Fruit fly (Drosophila melanogaster) whole organism, embryonic: ENCODE results near the gene Mkk4.

Source experiments
- Adf1 ChIP-seq: fragments of 200-800 bp; sonication (Bioruptor generic); IDR thresholded peaks from 2 replicates; pipeline ENCODE4 v1.3.6; 2022; ENCODE audit warnings: missing biosample characterization, missing genetic modification characterization
- Atf-2 ChIP-seq: fragments of 200-800 bp; sonication (Bioruptor generic); optimal IDR thresholded peaks from 2 replicates; lab custom pipeline; 2016; ENCODE audit warnings: missing biosample characterization, missing genetic modification characterization
- Bgb ChIP-seq: fragments of 200-800 bp; sonication (Bioruptor generic); IDR thresholded peaks from 2 replicates; pipeline ENCODE4 v1.3.6; 2022; ENCODE audit warnings: missing biosample characterization, missing genetic modification characterization; ENCODE audit not compliant: partially characterized antibody
- Bteb2 ChIP-seq: fragments of 200-800 bp; sonication (Bioruptor generic); optimal IDR thresholded peaks from 2 replicates; lab custom pipeline; 2016; ENCODE audit warnings: missing biosample characterization, missing genetic modification characterization
- CG10366 ChIP-seq: fragments of 200-800 bp; sonication (Bioruptor generic); IDR thresholded peaks from 2 replicates; pipeline ENCODE4 v1.3.6; 2022; ENCODE audit warnings: missing biosample characterization, missing genetic modification characterization
- CG10654 ChIP-seq: fragments of 200-800 bp; sonication (Bioruptor generic); optimal IDR thresholded peaks from 2 replicates; lab custom pipeline; 2016; ENCODE audit warnings: missing biosample characterization, missing genetic modification characterization
- CG10979 ChIP-seq: fragments of 200-800 bp; sonication (Bioruptor generic); optimal IDR thresholded peaks from 2 replicates; lab custom pipeline; 2018; ENCODE audit warnings: missing biosample characterization, mild to moderate bottlenecking, missing genetic modification characterization, moderate library complexity
- CG11696 ChIP-seq: fragments of 200-800 bp; sonication (Bioruptor generic); IDR thresholded peaks from 2 replicates; pipeline ENCODE4 v1.3.6; 2022; ENCODE audit warnings: missing biosample characterization, missing genetic modification characterization
- CG12391 ChIP-seq: fragments of 200-800 bp; sonication (Bioruptor generic); optimal IDR thresholded peaks from 3 replicates; lab custom pipeline; 2018; ENCODE audit warnings: missing biosample characterization, mild to moderate bottlenecking, missing genetic modification characterization, moderate library complexity
- CG17186 ChIP-seq: fragments of 200-800 bp; sonication (Bioruptor generic); optimal IDR thresholded peaks from 3 replicates; lab custom pipeline; 2017; ENCODE audit warnings: missing biosample characterization, missing genetic modification reagents, missing genetic modification characterization
- CG17829 ChIP-seq: fragments of 200-800 bp; optimal IDR thresholded peaks from 2 replicates; lab custom pipeline; 2019; ENCODE audit warnings: missing biosample characterization, mild to moderate bottlenecking, missing genetic modification characterization, moderate library complexity
- CG1832 ChIP-seq: fragments of 200-800 bp; sonication (Bioruptor generic); optimal IDR thresholded peaks from 2 replicates; lab custom pipeline; 2017; ENCODE audit warnings: missing biosample characterization, mild to moderate bottlenecking, missing genetic modification characterization, inconsistent platforms
- CG2678 ChIP-seq: fragments of 200-800 bp; sonication (Bioruptor generic); optimal IDR thresholded peaks from 3 replicates; lab custom pipeline; 2019; ENCODE audit warnings: missing biosample characterization, mild to moderate bottlenecking, missing genetic modification characterization, moderate library complexity
- CG2889 ChIP-seq: fragments of 200-800 bp; sonication (Bioruptor generic); IDR thresholded peaks from 3 replicates; pipeline ENCODE4 v1.3.6; 2022; ENCODE audit warnings: missing biosample characterization, missing genetic modification characterization
- CG30403 ChIP-seq: fragments of 200-800 bp; sonication (Bioruptor generic); optimal IDR thresholded peaks from 3 replicates; lab custom pipeline; 2016; ENCODE audit warnings: missing biosample characterization, missing genetic modification characterization
- CG3407 ChIP-seq: fragments of 200-800 bp; sonication (Bioruptor generic); optimal IDR thresholded peaks from 2 replicates; lab custom pipeline; 2018; ENCODE audit warnings: missing biosample characterization, mild to moderate bottlenecking, missing genetic modification characterization
- CG4424 ChIP-seq: fragments of 200-800 bp; sonication (Bioruptor generic); optimal IDR thresholded peaks from 3 replicates; lab custom pipeline; 2016; ENCODE audit warnings: missing biosample characterization, missing genetic modification characterization
- CG4617 ChIP-seq: fragments of 200-800 bp; sonication (Bioruptor generic); optimal IDR thresholded peaks from 3 replicates; lab custom pipeline; 2016; ENCODE audit warnings: missing biosample characterization, missing genetic modification characterization, borderline replicate concordance
- CG6689 ChIP-seq: fragments of 200-800 bp; sonication (Bioruptor generic); IDR thresholded peaks from 2 replicates; pipeline ENCODE4 v1.3.6; 2022; ENCODE audit warnings: missing biosample characterization, missing genetic modification characterization
- CG7745 ChIP-seq: fragments of 200-800 bp; sonication (Bioruptor generic); optimal IDR thresholded peaks from 2 replicates; lab custom pipeline; 2018; ENCODE audit warnings: missing biosample characterization, mild to moderate bottlenecking, missing genetic modification characterization, moderate library complexity
- CG7987 ChIP-seq: fragments of 200-800 bp; sonication (Bioruptor generic); optimal IDR thresholded peaks from 2 replicates; lab custom pipeline; 2018; ENCODE audit warnings: missing biosample characterization, mild to moderate bottlenecking, missing genetic modification characterization, moderate library complexity
- CG8359 ChIP-seq: fragments of 200-800 bp; sonication (Bioruptor generic); optimal IDR thresholded peaks from 2 replicates; lab custom pipeline; 2017; ENCODE audit warnings: missing biosample characterization, mild to moderate bottlenecking, missing genetic modification characterization, borderline replicate concordance
- CG9727 ChIP-seq: fragments of 200-800 bp; sonication (Bioruptor generic); optimal IDR thresholded peaks from 3 replicates; lab custom pipeline; 2017; ENCODE audit warnings: missing biosample characterization, mild to moderate bottlenecking, missing genetic modification characterization
- Dek ChIP-seq: fragments of 200-800 bp; sonication (Bioruptor generic); optimal IDR thresholded peaks from 3 replicates; lab custom pipeline; 2019; ENCODE audit warnings: missing biosample characterization, mild to moderate bottlenecking, missing genetic modification characterization, moderate library complexity
- Dref ChIP-seq: fragments of 200-800 bp; sonication (Bioruptor generic); IDR thresholded peaks from 2 replicates; pipeline ENCODE4 v1.3.6; 2022; ENCODE audit warnings: missing biosample characterization, missing genetic modification characterization
- Elba2 ChIP-seq: fragments of 200-800 bp; sonication (Bioruptor generic); optimal IDR thresholded peaks from 3 replicates; lab custom pipeline; 2016; ENCODE audit warnings: missing biosample characterization, missing genetic modification characterization
- HLH3B ChIP-seq: fragments of 200-800 bp; sonication (Bioruptor generic); IDR thresholded peaks from 2 replicates; pipeline ENCODE4 v1.3.6; 2022; ENCODE audit warnings: missing biosample characterization, missing genetic modification characterization
- HmgD ChIP-seq: fragments of 200-800 bp; sonication (Bioruptor generic); optimal IDR thresholded peaks from 3 replicates; lab custom pipeline; 2016; ENCODE audit warnings: missing biosample characterization, missing genetic modification characterization
- Jarid2 ChIP-seq: fragments of 200-800 bp; sonication (Bioruptor generic); optimal IDR thresholded peaks from 3 replicates; lab custom pipeline; 2017; ENCODE audit warnings: mild to moderate bottlenecking, missing biosample characterization, missing genetic modification reagents, missing genetic modification characterization
- Med ChIP-seq: fragments of 200-800 bp; sonication (Bioruptor generic); peaks from one replicate; lab custom pipeline; 2016; ENCODE audit warnings: missing biosample characterization, missing genetic modification characterization, mild to moderate bottlenecking, inconsistent platforms, moderate library complexity
- Mrtf ChIP-seq: fragments of 200-800 bp; sonication (Bioruptor generic); IDR thresholded peaks from 3 replicates; pipeline ENCODE4 v1.3.6; 2022; ENCODE audit warnings: missing biosample characterization, missing genetic modification characterization
- NfI ChIP-seq: fragments of 200-800 bp; sonication (Bioruptor generic); optimal IDR thresholded peaks from 3 replicates; lab custom pipeline; 2018; ENCODE audit warnings: missing biosample characterization, mild to moderate bottlenecking, missing genetic modification characterization, moderate library complexity
- Ptx1 ChIP-seq: fragments of 200-800 bp; sonication (Bioruptor generic); IDR thresholded peaks from 2 replicates; pipeline ENCODE4 v1.3.6; 2022; ENCODE audit warnings: missing biosample characterization, missing genetic modification characterization
- Scr ChIP-seq: fragments of 200-800 bp; sonication (Bioruptor generic); IDR thresholded peaks from 2 replicates; pipeline ENCODE4 v1.3.6; 2022; ENCODE audit warnings: missing biosample characterization, missing genetic modification characterization; ENCODE audit not compliant: partially characterized antibody
- Xrp1 ChIP-seq: fragments of 200-800 bp; sonication (Bioruptor generic); IDR thresholded peaks from 2 replicates; pipeline ENCODE4 v1.3.6; 2022; ENCODE audit warnings: missing biosample characterization, missing genetic modification characterization
- br ChIP-seq: fragments of >200 bp; optimal IDR thresholded peaks from 2 replicates; lab custom pipeline; 2017
- chif ChIP-seq, 2 experiments: fragments of 200-800 bp; sonication (Bioruptor generic); optimal IDR thresholded peaks; 3 replicates each; lab custom pipeline; 2016; ENCODE audit warnings: missing biosample characterization in 2 of 2, missing genetic modification characterization in 2 of 2
- crol ChIP-seq: fragments of 200-800 bp; sonication (Bioruptor generic); IDR thresholded peaks from 2 replicates; pipeline ENCODE4 v1.3.6; 2022; ENCODE audit warnings: missing biosample characterization, missing genetic modification characterization
- emc ChIP-seq: fragments of 200-800 bp; sonication (Bioruptor generic); optimal IDR thresholded peaks from 2 replicates; lab custom pipeline; 2016; ENCODE audit warnings: missing biosample characterization, missing genetic modification characterization
- en ChIP-seq: fragments of 200-800 bp; sonication (Bioruptor generic); optimal IDR thresholded peaks from 2 replicates; lab custom pipeline; 2016; ENCODE audit warnings: missing biosample characterization, missing genetic modification characterization
- lilli ChIP-seq: fragments of 200-800 bp; sonication (Bioruptor generic); optimal IDR thresholded peaks from 3 replicates; lab custom pipeline; 2016; ENCODE audit warnings: missing biosample characterization, missing genetic modification characterization
- lola ChIP-seq, 3 experiments: fragments of >200 bp in 2 of 3; fragments of 200-800 bp in 1 of 3; sonication (Bioruptor generic) in 1 of 3; optimal IDR thresholded peaks; 2 replicates each; lab custom pipeline; 2017 to 2019; ENCODE audit warnings: missing biosample characterization in 3 of 3, missing genetic modification characterization in 3 of 3, mild to moderate bottlenecking in 1 of 3, moderate library complexity in 1 of 3
- pb ChIP-seq: fragments of 200-800 bp; sonication (Bioruptor generic); optimal IDR thresholded peaks from 3 replicates; lab custom pipeline; 2016; ENCODE audit warnings: missing biosample characterization, missing genetic modification characterization
- schlank ChIP-seq: fragments of 200-800 bp; sonication (Bioruptor generic); optimal IDR thresholded peaks from 2 replicates; lab custom pipeline; 2018; ENCODE audit warnings: missing biosample characterization, mild to moderate bottlenecking, missing genetic modification characterization
- sd ChIP-seq: fragments of 200-800 bp; sonication (Bioruptor generic); optimal IDR thresholded peaks from 3 replicates; lab custom pipeline; 2018; ENCODE audit warnings: missing biosample characterization, mild to moderate bottlenecking, missing genetic modification characterization, moderate library complexity
- sisA ChIP-seq: fragments of 200-800 bp; sonication (Bioruptor generic); IDR thresholded peaks from 2 replicates; pipeline ENCODE4 v1.3.6; 2022; ENCODE audit warnings: missing biosample characterization, missing genetic modification characterization
- stc ChIP-seq: fragments of 200-800 bp; sonication (Bioruptor generic); IDR thresholded peaks from 2 replicates; pipeline ENCODE4 v1.3.6; 2022; ENCODE audit warnings: missing biosample characterization, missing genetic modification characterization
- trh ChIP-seq: fragments of 200-800 bp; sonication (Bioruptor generic); optimal IDR thresholded peaks from 2 replicates; lab custom pipeline; 2016; ENCODE audit warnings: missing biosample characterization, missing genetic modification characterization
- vvl ChIP-seq: fragments of 200-800 bp; sonication (Bioruptor generic); IDR thresholded peaks from 2 replicates; pipeline ENCODE4 v1.3.6; 2022; ENCODE audit warnings: missing biosample characterization, missing genetic modification characterization
- zen2 ChIP-seq: fragments of 200-800 bp; sonication (Bioruptor generic); IDR thresholded peaks from 3 replicates; pipeline ENCODE4 v1.3.6; 2022; ENCODE audit warnings: missing biosample characterization, missing genetic modification characterization; ENCODE audit not compliant: partially characterized antibody
- zfh1 ChIP-seq: fragments of 200-800 bp; sonication (Bioruptor generic); IDR thresholded peaks from 3 replicates; pipeline ENCODE4 v1.3.6; 2022; ENCODE audit warnings: missing biosample characterization, missing genetic modification characterization

The Mkk4 gene

dm6 chr3R:8673803-8674234 is 23.2 kb upstream of the Mkk4 start, which contains the start of gene mRpL19 (continued):
- TF ChIP-seq CG2889, result no peak
- peak; percentile 26 for TF ChIP-seq CG9727
- no peak for TF ChIP-seq CG11696 (GFP tag; lab: Robert Waterston, UW)
- no peak for TF ChIP-seq vvl (GFP tag; lab: Robert Waterston, UW)
- no peak for TF ChIP-seq CG1832 (GFP tag; lab: Kevin White, UChicago)
- TF ChIP-seq CG6689 (GFP tag; lab: Robert Waterston, UW), result no peak
- peak; percentile 46 for TF ChIP-seq CG30403 (GFP tag; lab: Kevin White, UChicago)
- TF ChIP-seq CG4617, result peak; percentile 22
- peak; percentile 63 for TF ChIP-seq CG2678 (tag; lab: Kevin White, UChicago)
- no peak for TF ChIP-seq en (GFP tag; lab: Kevin White, UChicago)
- no peak for TF ChIP-seq CG7745 (tag; lab: Kevin White, UChicago)
- peak; percentile 72 for TF ChIP-seq Bgb (GFP tag; lab: Robert Waterston, UW)
- peak; percentile 45 for TF ChIP-seq lilli
- TF ChIP-seq sisA (GFP tag; lab: Robert Waterston, UW), result no peak
- no peak for TF ChIP-seq CG10366 (GFP tag; lab: Robert Waterston, UW)
- peak; percentile 58 for TF ChIP-seq Scr (GFP tag; lab: Robert Waterston, UW)
- TF ChIP-seq CG10654 (GFP tag; lab: Kevin White, UChicago), result peak; percentile 10
- no peak for TF ChIP-seq pb
- TF ChIP-seq Dek (tag; lab: Kevin White, UChicago), result peak; percentile 50
- no peak for TF ChIP-seq CG17186 (GFP tag; lab: Kevin White, UChicago)
- no peak for TF ChIP-seq Ptx1
- TF ChIP-seq Atf-2 (GFP tag; lab: Kevin White, UChicago), result no peak
- TF ChIP-seq Xrp1 (GFP tag; lab: Robert Waterston, UW), result peak; percentile 36; the same call in 1 of the 2 replicates
- no peak for TF ChIP-seq emc (GFP tag; lab: Kevin White, UChicago)
- peak; percentile 6 for TF ChIP-seq Bteb2 (GFP tag; lab: Kevin White, UChicago)
- TF ChIP-seq Jarid2 (GFP tag; lab: Kevin White, UChicago), result no peak
- no peak for TF ChIP-seq zfh1 (GFP tag; lab: Robert Waterston, UW)
- no peak for TF ChIP-seq br (lab: Kevin White, UChicago)
- peak; percentile 41 for TF ChIP-seq CG4424
- TF ChIP-seq chif (GFP tag; optimal IDR thresholded peaks at IDR 0.05; lab: Kevin White, UChicago), result no peak
- no peak for TF ChIP-seq Mrtf (GFP tag; lab: Robert Waterston, UW)
- peak; percentile 78 for TF ChIP-seq CG12391 (tag; lab: Kevin White, UChicago)
- peak in 1 of 3 experiments; percentile 51 for TF ChIP-seq lola (GFP tag; optimal IDR thresholded peaks at IDR 0.05; lab: Kevin White, UChicago)
- peak; percentile 76 for TF ChIP-seq Med
- TF ChIP-seq schlank (tag; lab: Kevin White, UChicago), result no peak
- no peak; the same call in 2 of the 3 replicates for TF ChIP-seq zen2 (GFP tag; lab: Robert Waterston, UW)
- peak; percentile 69 for TF ChIP-seq CG17829 (tag; lab: Kevin White, UChicago)
- no peak for TF ChIP-seq sd
- TF ChIP-seq CG8359, result no peak
- peak; percentile 37; the same call in 1 of the 2 replicates for TF ChIP-seq Adf1 (GFP tag; lab: Robert Waterston, UW)
- TF ChIP-seq trh, result no peak
- TF ChIP-seq NfI (GFP tag; lab: Kevin White, UChicago), result peak; percentile 44
- no peak for TF ChIP-seq stc (GFP tag; lab: Robert Waterston, UW)
- TF ChIP-seq crol, result no peak
- no peak for TF ChIP-seq Elba2
- TF ChIP-seq HmgD (GFP tag; lab: Kevin White, UChicago), result no peak
- peak; percentile 78 for TF ChIP-seq Dref (GFP tag; lab: Robert Waterston, UW)
- TF ChIP-seq CG10979 (tag; lab: Kevin White, UChicago), result peak; percentile 50
- TF ChIP-seq CG7987, result no peak
- TF ChIP-seq CG3407, result no peak
- TF ChIP-seq HLH3B (GFP tag; lab: Robert Waterston, UW), result no peak
